Fruit fly (Drosophila melanogaster): ENCODE measurements around the gene CG8349.

The CG8349 gene

dm6 chr2L:8215259-8215929, at the start of gene CG8349:
Gene CG8349 (plus strand): TSS chr2L:8215915.
- TF ChIP-seq bab1 (GFP tag; optimal IDR thresholded peaks at IDR 0.05) (no peak), kay (GFP tag; ENCODE audit: borderline replicate concordance) (peak; percentile 81), toe (GFP tag; optimal IDR thresholded peaks at IDR 0.05) (no peak), tj (GFP tag; optimal IDR thresholded peaks at IDR 0.05) (no peak), CG7045 (GFP tag; optimal IDR thresholded peaks at IDR 0.05) (no peak)

- TF ChIP-seq CG7045 (GFP tag; optimal IDR thresholded peaks at IDR 0.05): no peak
- no peak for TF ChIP-seq cnc (optimal IDR thresholded peaks at IDR 0.05)
- TF ChIP-seq Mnt (GFP tag; optimal IDR thresholded peaks at IDR 0.05): no peak
- TF ChIP-seq CG33017 (tag; optimal IDR thresholded peaks at IDR 0.05): no peak
- no peak for TF ChIP-seq kay (GFP tag; ENCODE audit: borderline replicate concordance)
- no peak for TF ChIP-seq bab1 (GFP tag; optimal IDR thresholded peaks at IDR 0.05)
- TF ChIP-seq CG5204 (GFP tag; optimal IDR thresholded peaks at IDR 0.05): no peak
Measured at dm6 chr2L:8168075-8168474, 47.6 kb upstream of the CG8349 start.

- TF ChIP-seq kay (GFP tag; ENCODE audit: borderline replicate concordance) (no peak), CG12768 (GFP tag; optimal IDR thresholded peaks at IDR 0.05) (no peak), Crg-1 (GFP tag; optimal IDR thresholded peaks at IDR 0.05) (no peak), cic (GFP tag; optimal IDR thresholded peaks at IDR 0.05) (no peak), CG7101 (tag; optimal IDR thresholded peaks at IDR 0.05) (no peak), ovo (GFP tag; optimal IDR thresholded peaks at IDR 0.05) (no peak), CG5204 (GFP tag; optimal IDR thresholded peaks at IDR 0.05) (no peak)
Measured at dm6 chr2L:8170600-8171182, 45.0 kb upstream of the CG8349 start.

- no peak for TF ChIP-seq ovo (GFP tag; optimal IDR thresholded peaks at IDR 0.05)
- TF ChIP-seq CG11617 (GFP tag; optimal IDR thresholded peaks at IDR 0.05): no peak
- TF ChIP-seq pad (GFP tag; optimal IDR thresholded peaks at IDR 0.05): no peak
- TF ChIP-seq CG5204 (GFP tag; optimal IDR thresholded peaks at IDR 0.05): no peak
- no peak for TF ChIP-seq CG33017 (tag; optimal IDR thresholded peaks at IDR 0.05)
- no peak for TF ChIP-seq Crg-1 (GFP tag; optimal IDR thresholded peaks at IDR 0.05)
- no peak for TF ChIP-seq bab1 (GFP tag; optimal IDR thresholded peaks at IDR 0.05)
- TF ChIP-seq cic (GFP tag; optimal IDR thresholded peaks at IDR 0.05): peak; percentile 6
- TF ChIP-seq cnc (optimal IDR thresholded peaks at IDR 0.05): no peak
- TF ChIP-seq CG12768 (GFP tag; optimal IDR thresholded peaks at IDR 0.05): peak; percentile 37
- TF ChIP-seq CG7101 (tag; optimal IDR thresholded peaks at IDR 0.05): no peak
- TF ChIP-seq CG1620 (GFP tag; optimal IDR thresholded peaks at IDR 0.05): no peak
- TF ChIP-seq tj (GFP tag; optimal IDR thresholded peaks at IDR 0.05): no peak
- TF ChIP-seq Clk (GFP tag; optimal IDR thresholded peaks at IDR 0.05): no peak
- peak; percentile 30 for TF ChIP-seq kay (GFP tag; ENCODE audit: borderline replicate concordance)
- no peak for TF ChIP-seq Mnt (GFP tag; optimal IDR thresholded peaks at IDR 0.05)
- TF ChIP-seq CG7045 (GFP tag; optimal IDR thresholded peaks at IDR 0.05): no peak
- no peak for TF ChIP-seq CG14711 (tag; optimal IDR thresholded peaks at IDR 0.05)
- no peak for TF ChIP-seq toe (GFP tag; optimal IDR thresholded peaks at IDR 0.05)
- no peak for TF ChIP-seq Hr96 (GFP tag; optimal IDR thresholded peaks at IDR 0.05)
Measured at dm6 chr2L:8171544-8171943, 44.2 kb upstream of the CG8349 start.

- no peak for TF ChIP-seq CG12768 (GFP tag; optimal IDR thresholded peaks at IDR 0.05)
- TF ChIP-seq CG1620 (GFP tag; optimal IDR thresholded peaks at IDR 0.05): no peak
- no peak for TF ChIP-seq tj (GFP tag; optimal IDR thresholded peaks at IDR 0.05)
- no peak for TF ChIP-seq cic (GFP tag; optimal IDR thresholded peaks at IDR 0.05)
- no peak for TF ChIP-seq CG7101 (tag; optimal IDR thresholded peaks at IDR 0.05)
- TF ChIP-seq toe (GFP tag; optimal IDR thresholded peaks at IDR 0.05): no peak
- no peak for TF ChIP-seq CG11617 (GFP tag; optimal IDR thresholded peaks at IDR 0.05)
- no peak for TF ChIP-seq Crg-1 (GFP tag; optimal IDR thresholded peaks at IDR 0.05)
- no peak for TF ChIP-seq Mnt (GFP tag; optimal IDR thresholded peaks at IDR 0.05)
- no peak for TF ChIP-seq CG7045 (GFP tag; optimal IDR thresholded peaks at IDR 0.05)
- no peak for TF ChIP-seq ovo (GFP tag; optimal IDR thresholded peaks at IDR 0.05)
Measured at dm6 chr2L:8185008-8185407, 30.7 kb upstream of the CG8349 start.

dm6 chr2L:8190681-8191080, 25.0 kb upstream of the CG8349 start, which contains the start of gene CG34134:
Gene CG34134 (minus strand): TSS chr2L:8190781.
- TF ChIP-seq bab1 (GFP tag; optimal IDR thresholded peaks at IDR 0.05) (no peak), Crg-1 (GFP tag; optimal IDR thresholded peaks at IDR 0.05) (no peak), tj (GFP tag; optimal IDR thresholded peaks at IDR 0.05) (no peak), CG14711 (tag; optimal IDR thresholded peaks at IDR 0.05) (no peak), CG5204 (GFP tag; optimal IDR thresholded peaks at IDR 0.05) (no peak), Hr96 (GFP tag; optimal IDR thresholded peaks at IDR 0.05) (no peak), CG12768 (GFP tag; optimal IDR thresholded peaks at IDR 0.05) (no peak), CG11617 (GFP tag; optimal IDR thresholded peaks at IDR 0.05) (no peak), kay (GFP tag; ENCODE audit: borderline replicate concordance) (no peak), CG1620 (GFP tag; optimal IDR thresholded peaks at IDR 0.05) (no peak), CG7045 (GFP tag; optimal IDR thresholded peaks at IDR 0.05) (no peak), pad (GFP tag; optimal IDR thresholded peaks at IDR 0.05) (no peak), cnc (optimal IDR thresholded peaks at IDR 0.05) (no peak), Clk (GFP tag; optimal IDR thresholded peaks at IDR 0.05) (no peak), CG7101 (tag; optimal IDR thresholded peaks at IDR 0.05) (no peak), CG33017 (tag; optimal IDR thresholded peaks at IDR 0.05) (no peak)
